Fruit fly (Drosophila melanogaster): Measurements from ENCODE around the gene CG42305.

- TF ChIP-seq D1 (tag; optimal IDR thresholded peaks at IDR 0.05) (no peak), gl (tag; optimal IDR thresholded peaks at IDR 0.05) (no peak), CG10348 (GFP tag; IDR thresholded peaks at IDR 0.05) (no peak), CG17806 (tag; optimal IDR thresholded peaks at IDR 0.05) (no peak), EcR (GFP tag; optimal IDR thresholded peaks at IDR 0.05) (no peak), Pif1B (GFP tag; optimal IDR thresholded peaks at IDR 0.05) (no peak), CG4496 (GFP tag; IDR thresholded peaks at IDR 0.05) (no peak), Ets98B (GFP tag; IDR thresholded peaks at IDR 0.05) (no peak), CG8159 (tag; optimal IDR thresholded peaks at IDR 0.05) (no peak), CG15710 (tag; optimal IDR thresholded peaks at IDR 0.05) (no peak)
These were observed 37.2 kb upstream of the CG42305 start for dm6 chr2L:18775274-18775673.
